Fruit fly (Drosophila melanogaster): ENCODE data around the gene CG31533.
A peak's percentile ranks its signal among the peaks of the same experiment; 100 is the strongest.

CG31533 gene

DNA sequence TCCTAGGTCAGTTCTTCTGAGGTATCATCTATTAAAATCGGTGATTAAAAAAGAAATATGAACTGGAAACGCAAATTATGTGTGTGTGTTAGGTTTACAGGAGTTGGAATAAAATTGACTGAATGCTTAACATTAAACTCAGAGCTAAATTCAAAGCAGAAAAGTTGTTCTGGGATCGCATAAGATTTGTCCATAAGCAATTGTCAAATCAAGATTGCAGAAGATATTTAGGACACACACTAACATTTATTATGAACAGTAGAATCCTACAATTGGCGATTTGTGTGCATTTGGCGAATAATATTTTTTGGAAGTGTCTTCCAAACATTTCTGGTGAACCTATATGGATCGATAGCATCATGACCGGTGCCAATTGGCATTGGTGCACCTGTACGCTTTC lies at the start of gene CG31533:
CG31533 (minus strand) TSS at position 101 of the 400 bp plus-strand sequence.
- no peak for TF ChIP-seq Hmx (GFP tag; optimal IDR thresholded peaks at IDR 0.05)
- no peak for TF ChIP-seq h (optimal IDR thresholded peaks at IDR 0.05)
- TF ChIP-seq CG8924 (tag; optimal IDR thresholded peaks at IDR 0.05), result no peak
- no peak for TF ChIP-seq CG17328 (GFP tag; IDR thresholded peaks at IDR 0.05)
- no peak for TF ChIP-seq Ets65A (GFP tag)
- TF ChIP-seq CG17361 (GFP tag; IDR thresholded peaks at IDR 0.05), result no peak
- TF ChIP-seq cato (GFP tag; optimal IDR thresholded peaks at IDR 0.05; ENCODE audit: borderline replicate concordance), result no peak
- no peak for TF ChIP-seq CG4617 (GFP tag; optimal IDR thresholded peaks at IDR 0.05; ENCODE audit: borderline replicate concordance)
- no peak for TF ChIP-seq CG6272 (GFP tag; IDR thresholded peaks at IDR 0.05)
- TF ChIP-seq Jarid2 (GFP tag; optimal IDR thresholded peaks at IDR 0.05), result no peak
- no peak for TF ChIP-seq Usf (GFP tag; optimal IDR thresholded peaks at IDR 0.05)
- TF ChIP-seq chif (GFP tag; optimal IDR thresholded peaks at IDR 0.05), result no peak
- TF ChIP-seq ro (GFP tag; IDR thresholded peaks at IDR 0.05), result no peak
- no peak for TF ChIP-seq dmrt11E (tag; optimal IDR thresholded peaks at IDR 0.05)
- no peak for TF ChIP-seq CG10565 (GFP tag; optimal IDR thresholded peaks at IDR 0.05)

DNA sequence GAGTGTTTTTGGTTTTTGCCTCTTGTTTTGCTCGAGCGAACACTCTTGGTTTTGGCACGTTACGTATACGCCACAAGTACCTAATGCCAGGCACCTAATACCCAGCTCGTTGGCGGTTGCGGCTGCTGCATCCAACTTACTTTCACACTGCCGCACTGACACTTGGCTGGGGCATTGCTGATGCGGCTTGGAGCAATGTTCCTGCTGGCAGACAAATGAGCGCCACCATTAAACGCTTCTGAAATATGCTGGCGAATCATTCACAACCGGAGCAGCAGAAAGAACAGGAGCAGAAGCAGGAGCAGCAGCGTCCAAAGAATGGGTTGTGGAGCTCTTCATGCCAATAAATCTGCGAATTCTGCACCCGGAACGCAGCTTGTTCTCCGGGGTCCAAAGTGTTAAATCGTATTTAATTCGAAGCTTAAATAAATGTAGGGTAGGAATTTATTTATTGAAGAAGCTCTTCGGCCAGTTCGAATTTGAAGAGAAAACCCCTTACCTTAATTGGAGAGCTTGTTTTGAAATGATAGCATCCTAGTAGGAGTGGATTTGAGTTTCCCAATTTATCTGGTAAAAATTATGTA lies 5.0 kb upstream of the CG31533 start, which contains the start of gene CG3199:
CG3199 (plus strand) TSS at position 534 of the 584 bp plus-strand sequence.
- peak; percentile 91 for TF ChIP-seq Ets65A (GFP tag)
- no peak for TF ChIP-seq CG13894 (tag; optimal IDR thresholded peaks at IDR 0.05)

DNA sequence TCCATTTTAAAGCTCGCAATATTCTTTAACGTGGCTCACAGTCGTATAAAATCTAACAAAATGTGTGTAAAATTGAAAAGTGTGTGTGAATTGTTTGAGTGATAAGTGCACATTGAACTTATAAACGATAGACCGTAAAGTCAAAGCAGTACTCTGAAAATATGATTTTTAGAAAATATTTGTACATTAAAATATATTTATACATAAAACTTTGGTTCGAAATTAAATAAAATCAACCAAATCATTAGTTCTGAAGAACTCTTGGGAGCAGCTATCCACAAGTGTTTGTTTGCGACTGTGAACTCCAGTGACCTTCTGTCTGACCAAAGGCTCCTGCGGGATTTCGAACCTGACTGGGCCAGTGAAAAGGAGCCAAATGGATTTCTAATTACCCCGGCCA lies 2.9 kb upstream of the CG31533 start, which contains the start of gene CG31327:
CG31327 (minus strand) TSS at position 101 of the 400 bp plus-strand sequence.
- no peak for TF ChIP-seq CG30431 (GFP tag; optimal IDR thresholded peaks at IDR 0.05)
- TF ChIP-seq Asciz (GFP tag; optimal IDR thresholded peaks at IDR 0.05), result no peak
- TF ChIP-seq CG13424 (tag; optimal IDR thresholded peaks at IDR 0.05), result no peak
- no peak for TF ChIP-seq CG7357 (GFP tag; IDR thresholded peaks at IDR 0.05)
- no peak for TF ChIP-seq ind (GFP tag; optimal IDR thresholded peaks at IDR 0.05)
- no peak for TF ChIP-seq nerfin-1 (tag; optimal IDR thresholded peaks at IDR 0.05)
- no peak for TF ChIP-seq seq (GFP tag; IDR thresholded peaks at IDR 0.05)
- no peak for TF ChIP-seq NfI (GFP tag; optimal IDR thresholded peaks at IDR 0.05)
- TF ChIP-seq CG6175 (GFP tag; IDR thresholded peaks at IDR 0.05), result no peak
- no peak for TF ChIP-seq mld (GFP tag; IDR thresholded peaks at IDR 0.05; ENCODE audit: partially characterized antibody)
- no peak for TF ChIP-seq CkIIα-i1 (GFP tag; IDR thresholded peaks at IDR 0.05)
- no peak for TF ChIP-seq Stat92E (GFP tag; optimal IDR thresholded peaks at IDR 0.05)
- TF ChIP-seq HHEX (GFP tag; optimal IDR thresholded peaks at IDR 0.05), result no peak
- TF ChIP-seq CG31388 (GFP tag; optimal IDR thresholded peaks at IDR 0.05), result no peak
- no peak for TF ChIP-seq D (optimal IDR thresholded peaks at IDR 0.05)
- TF ChIP-seq D (GFP tag; optimal IDR thresholded peaks at IDR 0.05), result no peak

DNA sequence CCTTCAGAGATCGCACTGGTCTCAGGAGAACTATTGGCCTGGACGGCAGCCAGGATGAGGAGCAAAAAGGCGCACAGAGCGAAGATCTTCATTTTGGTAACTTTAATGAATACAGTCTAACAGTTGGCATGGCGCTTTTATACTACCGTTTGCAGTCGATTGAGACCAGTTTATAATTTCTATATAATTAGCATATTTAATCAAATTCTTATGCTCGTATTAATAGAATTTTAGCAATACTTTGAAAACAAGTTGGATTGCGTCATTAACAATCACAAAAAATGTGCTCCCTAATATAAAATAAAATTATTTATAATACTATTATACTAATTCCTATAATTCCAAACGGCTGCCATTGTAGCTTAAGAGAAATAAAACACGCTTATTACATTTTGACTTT lies 2.9 kb downstream of the CG31533 start, which contains the start of gene CG44215:
CG44215 (minus strand) TSS at position 101 of the 400 bp plus-strand sequence.
- TF ChIP-seq CG17359 (tag; optimal IDR thresholded peaks at IDR 0.05), result no peak
- TF ChIP-seq CG30020 (tag; optimal IDR thresholded peaks at IDR 0.05), result no peak
- TF ChIP-seq Hr78 (GFP tag; optimal IDR thresholded peaks at IDR 0.05), result no peak
- TF ChIP-seq CG14710 (tag; optimal IDR thresholded peaks at IDR 0.05), result no peak
- no peak for TF ChIP-seq PHDP (tag; optimal IDR thresholded peaks at IDR 0.05)
- no peak for TF ChIP-seq Tbp (GFP tag; optimal IDR thresholded peaks at IDR 0.05)
- no peak for TF ChIP-seq psq (GFP tag; optimal IDR thresholded peaks at IDR 0.05)
- TF ChIP-seq CG6689 (GFP tag; IDR thresholded peaks at IDR 0.05), result no peak
- TF ChIP-seq CG17612 (GFP tag; IDR thresholded peaks at IDR 0.05), result no peak
- TF ChIP-seq so (GFP tag; IDR thresholded peaks at IDR 0.05), result no peak
- TF ChIP-seq Abd-B (GFP tag; optimal IDR thresholded peaks at IDR 0.05), result no peak
- TF ChIP-seq CG2120 (GFP tag; optimal IDR thresholded peaks at IDR 0.05), result no peak
- TF ChIP-seq tio (GFP tag; optimal IDR thresholded peaks at IDR 0.05), result no peak
- TF ChIP-seq Myb (GFP tag; optimal IDR thresholded peaks at IDR 0.05), result no peak
- no peak for TF ChIP-seq Opbp (GFP tag; IDR thresholded peaks at IDR 0.05; ENCODE audit: partially characterized antibody)

Data from whole organism, embryonic.